Worm (Caenorhabditis elegans) whole organism, L1 larva: ENCODE data around the gene C52B9.10.

Experiments
- C16A3.4 ChIP-seq: fragments of 150-350 bp; optimal IDR thresholded peaks from 2 replicates; lab custom pipeline; 2014; ENCODE audit warnings: missing biosample characterization, missing genetic modification characterization
- Y116A8C.19 ChIP-seq: sonication (generic microtip); optimal IDR thresholded peaks from 2 replicates; lab custom pipeline; 2016; ENCODE audit warnings: missing compliant biosample characterization, missing genetic modification characterization, borderline replicate concordance
- aly-2 ChIP-seq: fragments of 150-350 bp; optimal IDR thresholded peaks from 2 replicates; lab custom pipeline; 2014; ENCODE audit warnings: missing biosample characterization, missing genetic modification characterization
- blmp-1 ChIP-seq: fragments of 150-350 bp; optimal IDR thresholded peaks from 2 replicates; lab custom pipeline; 2014; ENCODE audit warnings: missing biosample characterization, missing genetic modification characterization
- ceh-82 ChIP-seq, 3 experiments: fragments of 150-350 bp in 1 of 3; sonication (generic microtip) in 2 of 3; optimal IDR thresholded peaks; 2 replicates each; lab custom pipeline; 2014 to 2017; ENCODE audit warnings: missing biosample characterization in 3 of 3, missing genetic modification characterization in 3 of 3
- ceh-88 ChIP-seq: fragments of 200-800 bp; sonication (Bioruptor generic); IDR thresholded peaks from 2 replicates; pipeline ENCODE4 v1.3.6; 2022; ENCODE audit warnings: missing genetic modification characterization, missing compliant biosample characterization
- dpl-1 ChIP-seq, 3 experiments: fragments of 150-350 bp in 2 of 3; sonication (generic microtip) in 1 of 3; optimal IDR thresholded peaks; 2 replicates each; lab custom pipeline; 2014 to 2017; ENCODE audit warnings: missing biosample characterization in 3 of 3, missing genetic modification characterization in 3 of 3, missing genetic modification reagents in 3 of 3
- dsc-1 ChIP-seq: sonication (generic microtip); optimal IDR thresholded peaks from 2 replicates; lab custom pipeline; 2016; ENCODE audit warnings: mild to moderate bottlenecking, missing genetic modification characterization, missing compliant biosample characterization
- efl-1 ChIP-seq, 4 experiments: fragments of 150-350 bp; optimal IDR thresholded peaks in 3 of 4; peaks in 1 of 4; 1 replicate in 1 of 4; 2 replicates in 3 of 4; lab custom pipeline; 2014; ENCODE audit warnings: missing biosample characterization in 2 of 4, missing genetic modification characterization in 2 of 4, missing genetic modification reagents in 2 of 4
- efl-3 ChIP-seq: fragments of 200-800 bp; sonication (Bioruptor generic); optimal IDR thresholded peaks from 2 replicates; lab custom pipeline; 2018; ENCODE audit warnings: mild to moderate bottlenecking, missing genetic modification characterization, missing compliant biosample characterization
- elt-2 ChIP-seq: sonication (generic microtip); optimal IDR thresholded peaks from 2 replicates; lab custom pipeline; 2016; ENCODE audit warnings: missing genetic modification characterization, mild to moderate bottlenecking, inconsistent platforms, missing compliant biosample characterization, missing genetic modification reagents
- fkh-8 ChIP-seq: sonication (generic microtip); optimal IDR thresholded peaks from 2 replicates; lab custom pipeline; 2016; ENCODE audit warnings: mild to moderate bottlenecking, missing genetic modification characterization, missing compliant biosample characterization
- fos-1 ChIP-seq: fragments of 150-350 bp; optimal IDR thresholded peaks from 2 replicates; lab custom pipeline; 2014; ENCODE audit warnings: missing biosample characterization, missing genetic modification characterization
- hlh-17 ChIP-seq: fragments of 200-800 bp; sonication (Bioruptor generic); optimal IDR thresholded peaks from 2 replicates; lab custom pipeline; 2018; ENCODE audit warnings: missing genetic modification characterization, mild to moderate bottlenecking, missing compliant biosample characterization, moderate library complexity, borderline replicate concordance
- hlh-4 ChIP-seq: sonication (generic microtip); optimal IDR thresholded peaks from 2 replicates; lab custom pipeline; 2016; ENCODE audit warnings: mild to moderate bottlenecking, missing genetic modification characterization, missing compliant biosample characterization
- irx-1 ChIP-seq: sonication (generic microtip); optimal IDR thresholded peaks from 2 replicates; lab custom pipeline; 2016; ENCODE audit warnings: missing genetic modification characterization, missing compliant biosample characterization
- lin-13 ChIP-seq: fragments of 150-350 bp; optimal IDR thresholded peaks from 2 replicates; lab custom pipeline; 2014; ENCODE audit warnings: missing biosample characterization, missing genetic modification reagents, missing genetic modification characterization
- lin-14 ChIP-seq: fragments of 200-800 bp; sonication (Bioruptor generic); optimal IDR thresholded peaks from 2 replicates; lab custom pipeline; 2018; ENCODE audit warnings: mild to moderate bottlenecking, missing genetic modification characterization, moderate library complexity, missing compliant biosample characterization
- lin-15B ChIP-seq: fragments of 150-350 bp; sonication (generic microtip); optimal IDR thresholded peaks from 3 replicates; lab custom pipeline; 2014; ENCODE audit warnings: missing biosample characterization, missing genetic modification characterization
- lin-39 ChIP-seq: fragments of 150-350 bp; optimal IDR thresholded peaks from 2 replicates; lab custom pipeline; 2014; ENCODE audit warnings: missing biosample characterization, missing genetic modification reagents, missing genetic modification characterization
- lir-3 ChIP-seq: sonication (generic microtip); optimal IDR thresholded peaks from 2 replicates; lab custom pipeline; 2016; ENCODE audit warnings: mild to moderate bottlenecking, missing genetic modification characterization, moderate library complexity, missing compliant biosample characterization; ENCODE audit not compliant: poor library complexity
- mdl-1 ChIP-seq, 2 experiments: fragments of 150-350 bp; optimal IDR thresholded peaks; 2 replicates each; lab custom pipeline; 2014 to 2017; ENCODE audit warnings: missing biosample characterization in 2 of 2, missing genetic modification characterization in 2 of 2, inconsistent platforms in 1 of 2
- nhr-11 ChIP-seq: fragments of 150-350 bp; optimal IDR thresholded peaks from 2 replicates; lab custom pipeline; 2014; ENCODE audit warnings: missing biosample characterization, missing genetic modification characterization
- nhr-20 ChIP-seq: sonication (generic microtip); optimal IDR thresholded peaks from 2 replicates; lab custom pipeline; 2016; ENCODE audit warnings: mild to moderate bottlenecking, missing genetic modification characterization, missing compliant biosample characterization
- nhr-71 ChIP-seq: sonication (generic microtip); optimal IDR thresholded peaks from 2 replicates; lab custom pipeline; 2016; ENCODE audit warnings: mild to moderate bottlenecking, missing genetic modification characterization, moderate library complexity, missing compliant biosample characterization
- nhr-76 ChIP-seq: sonication (generic microtip); optimal IDR thresholded peaks from 2 replicates; lab custom pipeline; 2017; ENCODE audit warnings: missing biosample characterization, missing genetic modification characterization
- nhr-85 ChIP-seq: sonication (generic microtip); peaks from one replicate; lab custom pipeline; 2016; ENCODE audit warnings: missing genetic modification characterization, inconsistent platforms, missing compliant biosample characterization
- nhr-90 ChIP-seq: sonication (generic microtip); optimal IDR thresholded peaks from 2 replicates; lab custom pipeline; 2016; ENCODE audit warnings: mild to moderate bottlenecking, missing genetic modification characterization, missing compliant biosample characterization; ENCODE audit not compliant: poor library complexity
- pag-3 ChIP-seq: sonication (generic microtip); optimal IDR thresholded peaks from 2 replicates; lab custom pipeline; 2017; ENCODE audit warnings: missing genetic modification characterization, mild to moderate bottlenecking, missing compliant biosample characterization, antibody characterized with exemption, borderline replicate concordance; ENCODE audit not compliant: insufficient read depth
- pax-3 ChIP-seq: fragments of 200-800 bp; sonication (Bioruptor generic); optimal IDR thresholded peaks from 2 replicates; lab custom pipeline; 2018; ENCODE audit warnings: mild to moderate bottlenecking, missing genetic modification characterization, moderate library complexity, missing compliant biosample characterization
- rnt-1 ChIP-seq: sonication (generic microtip); optimal IDR thresholded peaks from 2 replicates; lab custom pipeline; 2016; ENCODE audit warnings: mild to moderate bottlenecking, missing genetic modification characterization, moderate library complexity, missing compliant biosample characterization
- snpc-4 ChIP-seq: fragments of 150-350 bp; optimal IDR thresholded peaks from 2 replicates; lab custom pipeline; 2014; ENCODE audit warnings: missing biosample characterization, missing genetic modification characterization
- snu-23 ChIP-seq: sonication (generic microtip); optimal IDR thresholded peaks from 2 replicates; lab custom pipeline; 2016; ENCODE audit warnings: missing genetic modification characterization, missing compliant biosample characterization
- sox-4 ChIP-seq: sonication (generic microtip); optimal IDR thresholded peaks from 2 replicates; lab custom pipeline; 2016; ENCODE audit warnings: missing genetic modification characterization, missing compliant biosample characterization
- sptf-1 ChIP-seq: fragments of 150-350 bp; optimal IDR thresholded peaks from 2 replicates; lab custom pipeline; 2014; ENCODE audit warnings: missing biosample characterization, missing genetic modification characterization
- tlp-1 ChIP-seq: fragments of 150-350 bp; optimal IDR thresholded peaks from 2 replicates; lab custom pipeline; 2014; ENCODE audit warnings: missing biosample characterization, missing genetic modification characterization
- unc-130 ChIP-seq: fragments of 150-350 bp; optimal IDR thresholded peaks from 2 replicates; lab custom pipeline; 2017; ENCODE audit warnings: missing biosample characterization, missing genetic modification characterization, inconsistent platforms
- unc-98 ChIP-seq: fragments of 200-800 bp; sonication (Bioruptor generic); IDR thresholded peaks from 2 replicates; pipeline ENCODE4 v1.3.6; 2022; ENCODE audit warnings: missing genetic modification characterization, missing compliant biosample characterization
- zip-4 ChIP-seq: fragments of 200-800 bp; sonication (Bioruptor generic); optimal IDR thresholded peaks from 2 replicates; lab custom pipeline; 2018; ENCODE audit warnings: mild to moderate bottlenecking, missing genetic modification characterization, moderate library complexity, missing compliant biosample characterization
- ztf-11 ChIP-seq, 2 experiments: sonication (generic microtip); optimal IDR thresholded peaks; 2 replicates each; lab custom pipeline; 2016 to 2017; ENCODE audit warnings: missing genetic modification characterization in 2 of 2, missing biosample characterization in 1 of 2, missing compliant biosample characterization in 1 of 2

Gene C52B9.10

DNA sequence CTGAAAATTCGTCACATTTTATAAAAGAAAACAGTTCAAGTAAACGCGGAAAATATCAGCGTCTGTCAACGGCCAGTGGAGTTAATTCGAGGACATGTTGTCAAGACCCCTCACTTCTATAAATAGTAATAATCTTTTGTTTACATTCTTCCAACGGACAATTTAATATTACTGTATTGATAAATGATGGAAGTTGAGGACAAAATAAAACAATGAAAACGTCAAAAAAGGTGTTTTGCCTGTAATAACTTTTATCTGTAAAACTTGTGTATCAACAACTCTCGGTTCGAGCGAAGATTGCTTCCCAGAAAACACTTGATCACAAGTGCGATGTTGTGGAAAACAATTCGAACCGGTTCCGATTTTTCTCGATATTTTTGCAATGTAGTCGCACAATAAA lies 25.3 kb upstream of the C52B9.10 start:
- TF ChIP-seq zip-4 (no peak), nhr-90 (tag; lab: Kevin White, UChicago) (no peak), blmp-1 (tag; lab: Kevin White, UChicago) (no peak), lir-3 (tag; lab: Kevin White, UChicago) (no peak), elt-2 (tag; lab: Kevin White, UChicago) (peak; percentile 34), Y116A8C.19 (tag; lab: Kevin White, UChicago) (no peak), nhr-20 (tag; lab: Kevin White, UChicago) (peak; percentile 13), C16A3.4 (tag; lab: Kevin White, UChicago) (no peak), hlh-17 (GFP tag; lab: Kevin White, UChicago) (no peak), mdl-1 (tag; optimal IDR thresholded peaks at IDR 0.05; lab: Kevin White, UChicago) (no peak), sox-4 (tag; lab: Kevin White, UChicago) (no peak), irx-1 (no peak), fkh-8 (tag; lab: Kevin White, UChicago) (no peak), snu-23 (peak; percentile 9), snpc-4 (tag; lab: Kevin White, UChicago) (no peak), nhr-71 (peak; percentile 26), unc-98 (GFP tag; lab: Robert Waterston, UW) (no peak), dpl-1 (GFP tag; optimal IDR thresholded peaks at IDR 0.05; lab: Kevin White, UChicago) (no peak), lin-14 (GFP tag; lab: Kevin White, UChicago) (peak; percentile 30), nhr-85 (tag; lab: Kevin White, UChicago) (peak; percentile 55), fos-1 (tag; lab: Kevin White, UChicago) (no peak)

DNA sequence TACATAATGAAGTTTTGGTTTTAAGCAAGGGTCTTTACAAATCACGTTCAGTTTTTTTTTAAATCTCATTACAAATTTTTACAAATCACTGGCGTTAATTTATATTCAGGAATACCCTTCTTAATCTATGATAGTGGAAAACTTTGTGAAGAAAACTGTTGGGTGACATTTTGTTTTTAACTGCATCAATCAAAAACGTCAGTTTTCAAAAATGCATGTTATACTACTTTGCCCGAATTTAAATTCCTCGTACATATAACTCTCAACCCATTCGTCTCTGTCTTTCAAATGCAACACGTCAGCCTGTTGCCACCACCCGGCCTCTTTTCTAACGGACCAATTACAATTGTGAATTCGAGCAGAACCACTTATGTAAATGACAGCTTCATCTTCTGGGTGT lies 24.8 kb upstream of the C52B9.10 start, which contains the start of gene hlh-13:
TSS of gene hlh-13 (plus strand) at position 301 of the 400 bp plus-strand sequence.
- no peak for TF ChIP-seq tlp-1 (tag; lab: Kevin White, UChicago)
- no peak for TF ChIP-seq lin-14 (GFP tag; lab: Kevin White, UChicago)
- TF ChIP-seq nhr-76: no peak
- no peak for TF ChIP-seq lir-3 (tag; lab: Kevin White, UChicago)
- TF ChIP-seq ceh-82 (tag; optimal IDR thresholded peaks at IDR 0.05; lab: Kevin White, UChicago): no peak
- no peak for TF ChIP-seq ztf-11 (tag; optimal IDR thresholded peaks at IDR 0.05; lab: Kevin White, UChicago)
- no peak for TF ChIP-seq nhr-11
- TF ChIP-seq unc-130 (tag; lab: Kevin White, UChicago): no peak
- no peak for TF ChIP-seq nhr-90 (tag; lab: Kevin White, UChicago)
- TF ChIP-seq dsc-1 (tag; lab: Kevin White, UChicago): no peak
- TF ChIP-seq hlh-4 (tag; lab: Kevin White, UChicago): no peak
- TF ChIP-seq snu-23: no peak
- no peak for TF ChIP-seq aly-2 (tag; lab: Kevin White, UChicago)
- TF ChIP-seq sptf-1 (tag; lab: Kevin White, UChicago): no peak
- TF ChIP-seq efl-3 (GFP tag; lab: Kevin White, UChicago): no peak
- no peak for TF ChIP-seq pag-3
- TF ChIP-seq lin-13 (GFP tag; lab: Kevin White, UChicago): no peak
- no peak for TF ChIP-seq lin-39

DNA sequence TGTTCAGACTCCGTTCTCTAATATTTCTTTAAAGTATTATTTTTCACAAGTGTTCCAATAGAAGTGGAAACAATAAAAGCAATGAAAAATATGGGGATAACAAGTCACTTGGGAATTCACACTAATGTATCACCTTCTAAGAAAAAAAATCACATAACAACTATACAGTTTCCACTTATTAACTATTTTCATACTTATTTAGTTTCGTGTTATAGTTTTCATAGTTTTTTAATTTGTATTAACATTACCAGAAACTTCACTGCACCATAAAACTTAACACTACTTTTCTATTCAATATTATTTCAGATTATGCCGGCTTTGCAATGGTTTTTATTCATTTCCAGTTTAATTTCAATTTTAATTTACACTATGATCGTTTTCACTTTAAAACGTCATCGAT lies 21.7 kb upstream of the C52B9.10 start, which contains the start of gene srv-5:
TSS of gene srv-5 (plus strand) at position 301 of the 400 bp plus-strand sequence.
- TF ChIP-seq efl-1 (optimal IDR thresholded peaks at IDR 0.05; lab: Kevin White, UChicago) (no peak), efl-1 (GFP tag; optimal IDR thresholded peaks at IDR 0.05 in 1 of 2; lab: Kevin White, UChicago) (peak in 1 of 2 experiments; percentile 55), lin-15B (no peak), irx-1 (no peak), ceh-88 (GFP tag; lab: Robert Waterston, UW) (no peak), rnt-1 (tag; lab: Kevin White, UChicago) (no peak), pax-3 (tag; lab: Kevin White, UChicago) (no peak)
